Worm (Caenorhabditis elegans): ENCODE data around the gene tric-1B.2.

- TF ChIP-seq nhr-12 (tag; optimal IDR thresholded peaks at IDR 0.05) (no peak), ceh-82 (tag; optimal IDR thresholded peaks at IDR 0.05) (no peak), ama-1 (optimal IDR thresholded peaks at IDR 0.05) (no peak), tbx-2 (tag; optimal IDR thresholded peaks at IDR 0.05) (no peak), ztf-4 (tag; optimal IDR thresholded peaks at IDR 0.05) (no peak), mdl-1 (tag; optimal IDR thresholded peaks at IDR 0.05) (no peak), jun-1 (tag; optimal IDR thresholded peaks at IDR 0.05) (no peak), lin-15B (tag; optimal IDR thresholded peaks at IDR 0.05) (no peak), skn-1 (tag; optimal IDR thresholded peaks at IDR 0.05) (no peak), nfya-1 (tag; optimal IDR thresholded peaks at IDR 0.05; ENCODE audit: insufficient read depth) (no peak), unc-62 (GFP tag; optimal IDR thresholded peaks at IDR 0.05) (no peak)
Observed at ce11 chrII:12241792-12242191, 37.4 kb downstream of the tric-1B.2 start.
